Fruit fly (Drosophila melanogaster): Measurements from ENCODE around the gene Vps53.

- TF ChIP-seq CG8478 (optimal IDR thresholded peaks at IDR 0.05) (no peak), Dll (optimal IDR thresholded peaks at IDR 0.05) (no peak), usp (GFP tag; optimal IDR thresholded peaks at IDR 0.05) (no peak), psq (optimal IDR thresholded peaks at IDR 0.05) (no peak), EcR (GFP tag; optimal IDR thresholded peaks at IDR 0.05) (no peak)
Observed at dm6 chr2L:4410855-4411254, 25.0 kb upstream of the Vps53 start, which contains the start of gene CG43055.

Data from whole organism.